Fruit fly (Drosophila melanogaster): Measurements from ENCODE around the gene FER.

FER gene

dm6 chr3R:9399951-9400392 is 5.6 kb upstream of the FER start, which contains the start of gene CG34117 (continued):
- TF ChIP-seq chif (GFP tag; optimal IDR thresholded peaks at IDR 0.05) (peak in 1 of 2 experiments; percentile 62), CG3163 (GFP tag; optimal IDR thresholded peaks at IDR 0.05) (no peak), Aef1 (GFP tag; IDR thresholded peaks at IDR 0.05) (peak; percentile 78), Stat92E (GFP tag; optimal IDR thresholded peaks at IDR 0.05) (no peak), CG13775 (GFP tag; optimal IDR thresholded peaks at IDR 0.05) (peak; percentile 80), Med (GFP tag) (peak; percentile 93), ash1 (GFP tag; optimal IDR thresholded peaks at IDR 0.05) (no peak), CG10366 (GFP tag; IDR thresholded peaks at IDR 0.05) (peak; percentile 82), wor (GFP tag; IDR thresholded peaks at IDR 0.05) (peak; percentile 26; the same call in 1 of the 2 replicates), HLH4C (GFP tag; IDR thresholded peaks at IDR 0.05; ENCODE audit: partially characterized antibody) (no peak), Elba2 (GFP tag; optimal IDR thresholded peaks at IDR 0.05) (peak; percentile 98), Trl (optimal IDR thresholded peaks at IDR 0.05) (no peak), Trl (GFP tag; optimal IDR thresholded peaks at IDR 0.05) (peak; percentile 56), CG1233 (GFP tag; optimal IDR thresholded peaks at IDR 0.05) (peak; percentile 77), CG2678 (tag; optimal IDR thresholded peaks at IDR 0.05) (peak; percentile 85), Six4 (GFP tag; optimal IDR thresholded peaks at IDR 0.05) (peak; percentile 69), Hsf (GFP tag; optimal IDR thresholded peaks at IDR 0.05) (peak; percentile 66), Ets97D (GFP tag; optimal IDR thresholded peaks at IDR 0.05) (peak; percentile 41), HLHmδ (GFP tag; optimal IDR thresholded peaks at IDR 0.05) (no peak), stc (GFP tag; IDR thresholded peaks at IDR 0.05) (peak; percentile 72), CG6654 (GFP tag; optimal IDR thresholded peaks at IDR 0.05) (no peak), CG43689 (GFP tag; IDR thresholded peaks at IDR 0.05) (peak; percentile 40; the same call in 1 of the 2 replicates), nerfin-1 (tag; optimal IDR thresholded peaks at IDR 0.05) (peak; percentile 77), CG11398 (GFP tag; optimal IDR thresholded peaks at IDR 0.05) (no peak), CG13123 (GFP tag; optimal IDR thresholded peaks at IDR 0.05) (peak; percentile 69), pros (GFP tag; optimal IDR thresholded peaks at IDR 0.05) (no peak), MBD-R2 (GFP tag; IDR thresholded peaks at IDR 0.05) (peak; percentile 94), Xrp1 (GFP tag; IDR thresholded peaks at IDR 0.05) (peak; percentile 90), CG31365 (tag; optimal IDR thresholded peaks at IDR 0.05) (no peak), esg (GFP tag; conservative IDR thresholded peaks at IDR 0.05) (peak; percentile 72), CG10462 (GFP tag; optimal IDR thresholded peaks at IDR 0.05) (peak; percentile 57)

- peak; percentile 5 for TF ChIP-seq CG15479 (GFP tag; optimal IDR thresholded peaks at IDR 0.05)
- TF ChIP-seq Sry-δ (GFP tag; optimal IDR thresholded peaks at IDR 0.05) = no peak
- TF ChIP-seq zen (tag; optimal IDR thresholded peaks at IDR 0.05) = peak; percentile 58
- TF ChIP-seq cad (GFP tag; optimal IDR thresholded peaks at IDR 0.05) = peak; percentile 43
- TF ChIP-seq tll (GFP tag; optimal IDR thresholded peaks at IDR 0.05) = peak in 1 of 2 experiments; percentile 67
Measured at dm6 chr3R:9399074-9399473, 4.7 kb upstream of the FER start.

DNA sequence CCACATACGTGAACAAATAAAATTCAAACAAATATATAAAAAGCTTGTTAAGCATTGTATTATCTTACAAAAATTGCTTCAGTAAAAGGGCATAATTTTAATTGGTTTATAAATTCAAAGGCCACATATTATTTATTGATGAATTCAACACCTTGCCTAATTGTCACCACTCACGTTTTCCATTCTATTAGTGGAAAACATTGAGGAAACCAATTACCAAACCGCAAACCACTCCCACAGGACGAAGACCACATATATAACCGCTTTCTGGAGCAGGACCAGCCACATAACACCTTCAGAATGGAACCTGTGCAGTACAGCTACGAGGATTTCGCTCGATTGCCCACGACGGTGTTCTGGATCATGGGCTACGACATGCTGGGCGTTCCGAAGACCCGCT is 3.5 kb upstream of the FER start, which contains the start of gene Or85f:
Gene Or85f, plus strand, starts transcription at position 301 of the 400 bp plus-strand sequence.
- TF ChIP-seq CG6654 (GFP tag; optimal IDR thresholded peaks at IDR 0.05) (no peak), CG2889 (GFP tag; IDR thresholded peaks at IDR 0.05) (no peak), br (optimal IDR thresholded peaks at IDR 0.05) (no peak), nerfin-2 (GFP tag; IDR thresholded peaks at IDR 0.05; ENCODE audit: partially characterized antibody) (no peak), Myb (GFP tag; optimal IDR thresholded peaks at IDR 0.05) (no peak), CG12769 (tag; optimal IDR thresholded peaks at IDR 0.05) (no peak), slou (GFP tag; optimal IDR thresholded peaks at IDR 0.05) (no peak), vfl (GFP tag; optimal IDR thresholded peaks at IDR 0.05) (no peak), gsb (GFP tag; IDR thresholded peaks at IDR 0.05) (no peak)

Measured in whole organism, embryonic.